Fruit fly (Drosophila melanogaster) whole organism, embryonic: Measurements from ENCODE around the gene sra.
A peak's percentile ranks its signal among the peaks of the same experiment; 100 is the strongest.

ENCODE experiments used
- Abd-B ChIP-seq: fragments of 200-800 bp; sonication (Bioruptor generic); optimal IDR thresholded peaks from 2 replicates; lab custom pipeline; 2018; ENCODE audit warnings: missing biosample characterization, mild to moderate bottlenecking, missing genetic modification characterization, moderate library complexity
- Atf3 ChIP-seq: fragments of 200-800 bp; sonication (Bioruptor generic); optimal IDR thresholded peaks from 3 replicates; lab custom pipeline; 2016; ENCODE audit warnings: missing biosample characterization, missing genetic modification characterization
- CG10209 ChIP-seq: fragments of 200-800 bp; sonication (Bioruptor generic); optimal IDR thresholded peaks from 3 replicates; lab custom pipeline; 2017; ENCODE audit warnings: missing biosample characterization, mild to moderate bottlenecking, missing genetic modification characterization, missing genetic modification reagents
- CG10274 ChIP-seq: fragments of 200-800 bp; sonication (Bioruptor generic); optimal IDR thresholded peaks from 3 replicates; lab custom pipeline; 2017; ENCODE audit warnings: missing biosample characterization, mild to moderate bottlenecking, missing genetic modification characterization
- CG13424 ChIP-seq: fragments of 200-800 bp; sonication (Bioruptor generic); optimal IDR thresholded peaks from 2 replicates; lab custom pipeline; 2019; ENCODE audit warnings: missing biosample characterization, mild to moderate bottlenecking, missing genetic modification characterization, moderate library complexity
- CG15073 ChIP-seq: fragments of 200-800 bp; sonication (Bioruptor generic); optimal IDR thresholded peaks from 2 replicates; lab custom pipeline; 2016; ENCODE audit warnings: missing biosample characterization, missing genetic modification characterization
- CG17385 ChIP-seq: fragments of 200-800 bp; sonication (Bioruptor generic); optimal IDR thresholded peaks from 3 replicates; lab custom pipeline; 2018; ENCODE audit warnings: missing biosample characterization, mild to moderate bottlenecking, missing genetic modification characterization
- CG18262 ChIP-seq: fragments of 200-800 bp; optimal IDR thresholded peaks from 3 replicates; lab custom pipeline; 2019; ENCODE audit warnings: missing biosample characterization, mild to moderate bottlenecking, missing genetic modification characterization, moderate library complexity
- CG18599 ChIP-seq: fragments of 200-800 bp; sonication (Bioruptor generic); optimal IDR thresholded peaks from 3 replicates; lab custom pipeline; 2017; ENCODE audit warnings: missing biosample characterization, missing genetic modification characterization, mild to moderate bottlenecking, moderate library complexity, missing genetic modification reagents
- CG2712 ChIP-seq: fragments of 200-800 bp; optimal IDR thresholded peaks from 3 replicates; lab custom pipeline; 2019; ENCODE audit warnings: missing biosample characterization, mild to moderate bottlenecking, missing genetic modification characterization, moderate library complexity
- CG31224 ChIP-seq: fragments of 200-800 bp; sonication (Bioruptor generic); IDR thresholded peaks from 2 replicates; pipeline ENCODE4 v1.3.6; 2022; ENCODE audit warnings: missing biosample characterization, missing genetic modification characterization
- CG31441 ChIP-seq: fragments of 200-800 bp; sonication (Bioruptor generic); IDR thresholded peaks from 2 replicates; pipeline ENCODE4 v1.3.6; 2022; ENCODE audit warnings: missing biosample characterization, missing genetic modification characterization
- CG3163 ChIP-seq: fragments of 200-800 bp; sonication (Bioruptor generic); optimal IDR thresholded peaks from 3 replicates; lab custom pipeline; 2016; ENCODE audit warnings: missing biosample characterization, missing genetic modification characterization
- CG42726 ChIP-seq: fragments of 200-800 bp; sonication (Bioruptor generic); IDR thresholded peaks from 2 replicates; pipeline ENCODE4 v1.3.6; 2022; ENCODE audit warnings: missing biosample characterization, missing genetic modification characterization; ENCODE audit not compliant: partially characterized antibody
- CG4404 ChIP-seq: fragments of 200-800 bp; sonication (Bioruptor generic); IDR thresholded peaks from 2 replicates; pipeline ENCODE4 v1.3.6; 2022; ENCODE audit warnings: missing biosample characterization, missing genetic modification characterization
- CG4820 ChIP-seq: fragments of 200-800 bp; sonication (Bioruptor generic); optimal IDR thresholded peaks from 3 replicates; lab custom pipeline; 2016; ENCODE audit warnings: missing biosample characterization, missing genetic modification characterization
- CG6791 ChIP-seq: fragments of 200-800 bp; sonication (Bioruptor generic); IDR thresholded peaks from 3 replicates; pipeline ENCODE4 v1.3.6; 2022; ENCODE audit warnings: missing biosample characterization, missing genetic modification characterization; ENCODE audit not compliant: partially characterized antibody
- CG7556 ChIP-seq: fragments of 200-800 bp; sonication (Bioruptor generic); optimal IDR thresholded peaks from 2 replicates; lab custom pipeline; 2017; ENCODE audit warnings: missing biosample characterization, mild to moderate bottlenecking, missing genetic modification characterization
- CG7839 ChIP-seq: fragments of 200-800 bp; sonication (Bioruptor generic); optimal IDR thresholded peaks from 3 replicates; lab custom pipeline; 2018; ENCODE audit warnings: missing biosample characterization, mild to moderate bottlenecking, missing genetic modification characterization, moderate library complexity
- CG9932 ChIP-seq: fragments of 200-800 bp; sonication (Bioruptor generic); IDR thresholded peaks from 2 replicates; pipeline ENCODE4 v1.3.6; 2022; ENCODE audit warnings: missing biosample characterization, missing genetic modification characterization
- CrebB ChIP-seq: fragments of 200-800 bp; sonication (Bioruptor generic); optimal IDR thresholded peaks from 3 replicates; lab custom pipeline; 2018; ENCODE audit warnings: missing biosample characterization, mild to moderate bottlenecking, missing genetic modification characterization
- D19B ChIP-seq: fragments of 200-800 bp; sonication (Bioruptor generic); optimal IDR thresholded peaks from 2 replicates; lab custom pipeline; 2017; ENCODE audit warnings: missing biosample characterization, mild to moderate bottlenecking, missing genetic modification characterization
- Dfd ChIP-seq, 2 experiments: fragments of >200 bp; optimal IDR thresholded peaks; 2 replicates each; lab custom pipeline; 2017; ENCODE audit warnings: missing biosample characterization in 2 of 2, missing genetic modification characterization in 2 of 2
- Dref ChIP-seq: fragments of 200-800 bp; sonication (Bioruptor generic); IDR thresholded peaks from 2 replicates; pipeline ENCODE4 v1.3.6; 2022; ENCODE audit warnings: missing biosample characterization, missing genetic modification characterization
- Fer3 ChIP-seq: fragments of 200-800 bp; sonication (Bioruptor generic); optimal IDR thresholded peaks from 2 replicates; lab custom pipeline; 2018; ENCODE audit warnings: missing biosample characterization, mild to moderate bottlenecking, missing genetic modification characterization, moderate library complexity
- MBD-R2 ChIP-seq: fragments of 200-800 bp; sonication (Bioruptor generic); IDR thresholded peaks from 2 replicates; pipeline ENCODE4 v1.3.6; 2022; ENCODE audit warnings: missing biosample characterization, missing genetic modification characterization
- MESR4 ChIP-seq: fragments of 200-800 bp; sonication (Bioruptor generic); optimal IDR thresholded peaks from 2 replicates; lab custom pipeline; 2018; ENCODE audit warnings: missing biosample characterization, mild to moderate bottlenecking, missing genetic modification characterization, moderate library complexity
- Sox102F ChIP-seq: fragments of 200-800 bp; sonication (Bioruptor generic); optimal IDR thresholded peaks from 2 replicates; lab custom pipeline; 2018; ENCODE audit warnings: missing biosample characterization, mild to moderate bottlenecking, missing genetic modification characterization, moderate library complexity
- abd-A ChIP-seq: fragments of 200-800 bp; sonication (Bioruptor generic); optimal IDR thresholded peaks from 3 replicates; lab custom pipeline; 2019; ENCODE audit warnings: missing biosample characterization, mild to moderate bottlenecking, missing genetic modification characterization, moderate library complexity
- chinmo ChIP-seq: fragments of 200-800 bp; sonication (Bioruptor generic); IDR thresholded peaks from 4 replicates; pipeline ENCODE4 v1.3.6; 2022; ENCODE audit warnings: missing biosample characterization, missing genetic modification characterization; ENCODE audit not compliant: partially characterized antibody
- ci ChIP-seq: fragments of 200-800 bp; sonication (Bioruptor generic); IDR thresholded peaks from 3 replicates; pipeline ENCODE4 v1.3.6; 2022; ENCODE audit warnings: missing biosample characterization, missing genetic modification characterization
- dimm ChIP-seq: fragments of 200-800 bp; sonication (Bioruptor generic); IDR thresholded peaks from 2 replicates; pipeline ENCODE4 v1.3.6; 2022; ENCODE audit warnings: missing biosample characterization, missing genetic modification characterization
- emc ChIP-seq: fragments of 200-800 bp; sonication (Bioruptor generic); optimal IDR thresholded peaks from 2 replicates; lab custom pipeline; 2016; ENCODE audit warnings: missing biosample characterization, missing genetic modification characterization
- ewg ChIP-seq: fragments of 200-800 bp; sonication (Bioruptor generic); optimal IDR thresholded peaks from 3 replicates; lab custom pipeline; 2017; ENCODE audit warnings: mild to moderate bottlenecking, missing biosample characterization, missing genetic modification reagents, missing genetic modification characterization
- gce ChIP-seq: fragments of 200-800 bp; sonication (Bioruptor generic); IDR thresholded peaks from 3 replicates; pipeline ENCODE4 v1.3.6; 2022; ENCODE audit warnings: missing biosample characterization, missing genetic modification characterization
- grau ChIP-seq: fragments of 200-800 bp; optimal IDR thresholded peaks from 3 replicates; lab custom pipeline; 2019; ENCODE audit warnings: missing biosample characterization, mild to moderate bottlenecking, missing genetic modification characterization, moderate library complexity
- lola ChIP-seq, 3 experiments: fragments of >200 bp in 2 of 3; fragments of 200-800 bp in 1 of 3; sonication (Bioruptor generic) in 1 of 3; optimal IDR thresholded peaks; 2 replicates each; lab custom pipeline; 2017 to 2019; ENCODE audit warnings: missing biosample characterization in 3 of 3, missing genetic modification characterization in 3 of 3, mild to moderate bottlenecking in 1 of 3, moderate library complexity in 1 of 3
- mirr ChIP-seq: fragments of 200-800 bp; sonication (Bioruptor generic); optimal IDR thresholded peaks from 3 replicates; lab custom pipeline; 2018; ENCODE audit warnings: missing biosample characterization, mild to moderate bottlenecking, missing genetic modification characterization
- nmo ChIP-seq: fragments of 200-800 bp; sonication (Bioruptor generic); optimal IDR thresholded peaks from 2 replicates; lab custom pipeline; 2018; ENCODE audit warnings: missing biosample characterization, mild to moderate bottlenecking, missing genetic modification characterization, moderate library complexity
- org-1 ChIP-seq: fragments of 200-800 bp; sonication (Bioruptor generic); optimal IDR thresholded peaks from 2 replicates; lab custom pipeline; 2017; ENCODE audit warnings: missing biosample characterization, missing genetic modification characterization
- pan ChIP-seq, 4 experiments: fragments of >200 bp in 3 of 4; fragments of 200-800 bp in 1 of 4; sonication (Bioruptor generic) in 1 of 4; optimal IDR thresholded peaks in 3 of 4; IDR thresholded peaks in 1 of 4; 2 replicates each; pipeline versions ENCODE4 v1.3.6 to Lab custom; 2017 to 2022; ENCODE audit warnings: missing biosample characterization in 2 of 4, missing genetic modification characterization in 2 of 4, mixed read lengths in 1 of 4
- repo ChIP-seq: fragments of 200-800 bp; sonication (Bioruptor generic); optimal IDR thresholded peaks from 2 replicates; lab custom pipeline; 2016; ENCODE audit warnings: missing biosample characterization, missing genetic modification characterization
- schlank ChIP-seq: fragments of 200-800 bp; sonication (Bioruptor generic); optimal IDR thresholded peaks from 2 replicates; lab custom pipeline; 2018; ENCODE audit warnings: missing biosample characterization, mild to moderate bottlenecking, missing genetic modification characterization
- scrt ChIP-seq: fragments of 200-800 bp; sonication (Bioruptor generic); optimal IDR thresholded peaks from 2 replicates; lab custom pipeline; 2018; ENCODE audit warnings: missing biosample characterization, mild to moderate bottlenecking, missing genetic modification characterization, moderate library complexity
- sens-2 ChIP-seq: fragments of 200-800 bp; sonication (Bioruptor generic); IDR thresholded peaks from 2 replicates; pipeline ENCODE4 v1.3.6; 2022; ENCODE audit warnings: missing biosample characterization, missing genetic modification characterization
- tgo ChIP-seq: fragments of 200-800 bp; sonication (Bioruptor generic); IDR thresholded peaks from 3 replicates; pipeline ENCODE4 v1.3.6; 2022; ENCODE audit warnings: missing biosample characterization, missing genetic modification characterization
- tna ChIP-seq: fragments of 200-800 bp; sonication (Bioruptor generic); IDR thresholded peaks from 2 replicates; pipeline ENCODE4 v1.3.6; 2022; ENCODE audit warnings: missing biosample characterization, missing genetic modification characterization; ENCODE audit not compliant: partially characterized antibody

Gene sra

DNA sequence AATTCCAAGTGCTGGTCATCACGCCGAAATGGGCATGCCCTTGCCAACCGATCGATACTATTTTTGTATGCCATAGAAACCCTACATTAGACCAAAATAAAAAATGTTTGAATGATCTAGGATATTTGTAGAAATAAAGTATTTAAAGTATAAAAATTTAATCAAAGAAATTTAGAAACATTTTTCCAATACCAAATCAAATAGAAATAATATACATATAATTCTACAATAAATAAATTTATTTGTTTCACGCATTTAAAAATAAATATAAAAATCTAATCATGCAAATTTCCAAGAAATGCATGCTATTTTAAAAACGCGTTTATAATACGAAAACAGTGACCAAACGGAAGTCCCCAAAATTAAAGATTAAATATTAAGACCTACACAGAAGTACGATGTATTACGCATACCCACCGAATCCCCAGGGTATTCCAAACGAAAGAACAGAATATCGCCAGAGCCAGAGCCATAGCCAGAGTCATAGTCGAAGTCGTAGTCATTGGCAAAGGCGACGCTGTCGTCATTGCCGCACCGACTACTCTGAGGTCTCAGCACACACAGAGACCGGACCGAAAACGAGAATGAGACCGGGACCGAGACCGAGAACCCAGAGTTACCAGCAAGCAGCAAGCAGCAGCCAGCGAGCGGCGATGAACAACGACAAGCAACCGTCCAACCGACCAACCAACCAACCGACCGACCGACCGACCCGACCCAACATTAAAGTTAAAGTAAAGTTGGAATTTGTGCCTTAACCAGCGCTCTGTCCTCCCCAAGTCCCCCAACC, 22.3 kb downstream of the sra start (continued):
- TF ChIP-seq Abd-B (GFP tag; lab: Kevin White, UChicago) (peak; percentile 48), CG31224 (GFP tag; lab: Robert Waterston, UW) (peak; percentile 65), abd-A (tag; lab: Kevin White, UChicago) (peak; percentile 59), repo (GFP tag; lab: Kevin White, UChicago) (no peak), MESR4 (GFP tag; lab: Kevin White, UChicago) (no peak), scrt (GFP tag; lab: Kevin White, UChicago) (peak; percentile 6), pan (optimal IDR thresholded peaks at IDR 0.05; lab: Kevin White, UChicago) (no peak), pan (GFP tag; optimal IDR thresholded peaks at IDR 0.05 in 1 of 2, IDR thresholded peaks at IDR 0.05 in 1 of 2) (peak in 1 of 2 experiments; percentile 41), sens-2 (GFP tag; lab: Robert Waterston, UW) (peak; percentile 8; the same call in 1 of the 2 replicates), CG7839 (tag; lab: Kevin White, UChicago) (peak; percentile 56), chinmo (peak; percentile 84; the same call in 2 of the 4 replicates), CG2712 (peak; percentile 72), Dfd (GFP tag; optimal IDR thresholded peaks at IDR 0.05; lab: Kevin White, UChicago) (no peak), CG6791 (GFP tag; lab: Robert Waterston, UW) (0 out of 3 replicates have a peak, but pooled peaks have one; percentile 29), CG4404 (GFP tag; lab: Robert Waterston, UW) (no peak), CG31441 (GFP tag; lab: Robert Waterston, UW) (peak; percentile 58), CG7556 (GFP tag; lab: Kevin White, UChicago) (peak; percentile 78), CG18262 (tag; lab: Kevin White, UChicago) (peak; percentile 80), CG42726 (GFP tag; lab: Robert Waterston, UW) (0 out of 2 replicates have a peak, but pooled peaks have one; percentile 4), Sox102F (GFP tag; lab: Kevin White, UChicago) (peak; percentile 56), Atf3 (GFP tag; lab: Kevin White, UChicago) (no peak), ewg (GFP tag; lab: Kevin White, UChicago) (no peak), CG4820 (GFP tag; lab: Kevin White, UChicago) (peak; percentile 11), Dref (0 out of 2 replicates have a peak, but pooled peaks have one; percentile 19), mirr (peak; percentile 22), ci (GFP tag; lab: Robert Waterston, UW) (peak; percentile 73), CG15073 (GFP tag; lab: Kevin White, UChicago) (no peak), CrebB (tag; lab: Kevin White, UChicago) (no peak), Fer3 (tag; lab: Kevin White, UChicago) (peak; percentile 23), CG10274 (GFP tag; lab: Kevin White, UChicago) (peak; percentile 1), CG18599 (GFP tag; lab: Kevin White, UChicago) (peak; percentile 52), dimm (GFP tag; lab: Robert Waterston, UW) (0 out of 2 replicates have a peak, but pooled peaks have one; percentile 4), gce (GFP tag; lab: Robert Waterston, UW) (no peak), CG10209 (GFP tag; lab: Kevin White, UChicago) (peak; percentile 41), CG9932 (GFP tag; lab: Robert Waterston, UW) (peak; percentile 50; the same call in 1 of the 2 replicates), CG13424 (tag; lab: Kevin White, UChicago) (peak; percentile 51), MBD-R2 (GFP tag; lab: Robert Waterston, UW) (no peak; the same call in 1 of the 2 replicates), grau (tag; lab: Kevin White, UChicago) (peak; percentile 58), lola (GFP tag; optimal IDR thresholded peaks at IDR 0.05; lab: Kevin White, UChicago) (peak in 1 of 3 experiments; percentile 84), schlank (peak; percentile 26), emc (no peak), tna (GFP tag; lab: Robert Waterston, UW) (peak; percentile 31; the same call in 1 of the 2 replicates), org-1 (GFP tag; lab: Kevin White, UChicago) (no peak), CG3163 (GFP tag; lab: Kevin White, UChicago) (no peak), CG17385 (GFP tag; lab: Kevin White, UChicago) (peak; percentile 26), tgo (no peak), D19B (GFP tag; lab: Kevin White, UChicago) (peak; percentile 72), nmo (GFP tag; lab: Kevin White, UChicago) (peak; percentile 67)
